Worm (Caenorhabditis elegans) whole organism, L1 larva: ENCODE results near the gene ced-2.
A peak's percentile ranks its signal among the peaks of the same experiment; 100 is the strongest.

Source experiments
- C04F5.9 ChIP-seq: sonication (generic microtip); optimal IDR thresholded peaks from 2 replicates; lab custom pipeline; 2016; ENCODE audit warnings: missing genetic modification characterization, missing compliant biosample characterization
- C16A3.4 ChIP-seq: fragments of 150-350 bp; optimal IDR thresholded peaks from 2 replicates; lab custom pipeline; 2014; ENCODE audit warnings: missing biosample characterization, missing genetic modification characterization
- C34B4.2 ChIP-seq: sonication (generic microtip); optimal IDR thresholded peaks from 2 replicates; lab custom pipeline; 2017; ENCODE audit warnings: mild to moderate bottlenecking, missing genetic modification characterization, missing compliant biosample characterization
- F16B12.6 ChIP-seq: fragments of 150-350 bp; optimal IDR thresholded peaks from 2 replicates; lab custom pipeline; 2014; ENCODE audit warnings: missing biosample characterization, missing genetic modification characterization
- aha-1 ChIP-seq: fragments of 150-350 bp; optimal IDR thresholded peaks from 2 replicates; lab custom pipeline; 2014; ENCODE audit warnings: missing biosample characterization, missing genetic modification characterization
- alr-1 ChIP-seq: fragments of 200-800 bp; sonication (Bioruptor generic); optimal IDR thresholded peaks from 2 replicates; lab custom pipeline; 2018; ENCODE audit warnings: borderline replicate concordance, mild to moderate bottlenecking, missing genetic modification characterization, missing compliant biosample characterization
- ama-1 ChIP-seq: fragments of 150-350 bp; optimal IDR thresholded peaks from 2 replicates; lab custom pipeline; 2014
- blmp-1 ChIP-seq: fragments of 150-350 bp; optimal IDR thresholded peaks from 2 replicates; lab custom pipeline; 2014; ENCODE audit warnings: missing biosample characterization, missing genetic modification characterization
- ceh-88 ChIP-seq: fragments of 200-800 bp; sonication (Bioruptor generic); IDR thresholded peaks from 2 replicates; pipeline ENCODE4 v1.3.6; 2022; ENCODE audit warnings: missing genetic modification characterization, missing compliant biosample characterization
- ces-1 ChIP-seq: fragments of 150-350 bp; optimal IDR thresholded peaks from 2 replicates; lab custom pipeline; 2014; ENCODE audit warnings: missing biosample characterization, missing genetic modification reagents, missing genetic modification characterization
- dsc-1 ChIP-seq: sonication (generic microtip); optimal IDR thresholded peaks from 2 replicates; lab custom pipeline; 2016; ENCODE audit warnings: mild to moderate bottlenecking, missing genetic modification characterization, missing compliant biosample characterization
- efl-1 ChIP-seq, 4 experiments: fragments of 150-350 bp; optimal IDR thresholded peaks in 3 of 4; peaks in 1 of 4; 1 replicate in 1 of 4; 2 replicates in 3 of 4; lab custom pipeline; 2014; ENCODE audit warnings: missing biosample characterization in 2 of 4, missing genetic modification characterization in 2 of 4, missing genetic modification reagents in 2 of 4
- efl-3 ChIP-seq: fragments of 200-800 bp; sonication (Bioruptor generic); optimal IDR thresholded peaks from 2 replicates; lab custom pipeline; 2018; ENCODE audit warnings: mild to moderate bottlenecking, missing genetic modification characterization, missing compliant biosample characterization
- egl-13 ChIP-seq: sonication (generic microtip); optimal IDR thresholded peaks from 2 replicates; lab custom pipeline; 2016; ENCODE audit warnings: missing genotype, missing genetic modification reagents, missing genetic modification characterization, missing compliant biosample characterization
- egl-27 ChIP-seq, 2 experiments: fragments of 150-350 bp in 1 of 2; sonication (generic microtip); optimal IDR thresholded peaks; 3 replicates each; lab custom pipeline; 2017 to 2018; ENCODE audit warnings: missing biosample characterization in 2 of 2, missing genetic modification characterization in 2 of 2, missing genetic modification reagents in 2 of 2
- elt-2 ChIP-seq: sonication (generic microtip); optimal IDR thresholded peaks from 2 replicates; lab custom pipeline; 2016; ENCODE audit warnings: missing genetic modification characterization, mild to moderate bottlenecking, inconsistent platforms, missing compliant biosample characterization, missing genetic modification reagents
- elt-3 ChIP-seq, 6 experiments: fragments of 150-350 bp in 1 of 6; sonication (generic microtip); optimal IDR thresholded peaks; 2 replicates each; lab custom pipeline; 2017 to 2018; ENCODE audit warnings: missing biosample characterization in 6 of 6, missing genetic modification characterization in 6 of 6, inconsistent platforms in 1 of 6
- ets-5 ChIP-seq: fragments of 200-800 bp; sonication (Bioruptor generic); IDR thresholded peaks from 2 replicates; pipeline ENCODE4 v1.3.6; 2022; ENCODE audit warnings: missing genetic modification characterization, missing compliant biosample characterization
- fkh-10 ChIP-seq: sonication (generic microtip); optimal IDR thresholded peaks from 2 replicates; lab custom pipeline; 2017; ENCODE audit warnings: missing biosample characterization, missing genetic modification reagents, missing genetic modification characterization
- fkh-8 ChIP-seq: sonication (generic microtip); optimal IDR thresholded peaks from 2 replicates; lab custom pipeline; 2016; ENCODE audit warnings: mild to moderate bottlenecking, missing genetic modification characterization, missing compliant biosample characterization
- grh-1 ChIP-seq: fragments of 200-800 bp; sonication (Bioruptor generic); IDR thresholded peaks from 2 replicates; pipeline ENCODE4 v1.3.6; 2022; ENCODE audit warnings: missing genetic modification reagents, missing genetic modification characterization, missing compliant biosample characterization
- hlh-17 ChIP-seq: fragments of 200-800 bp; sonication (Bioruptor generic); optimal IDR thresholded peaks from 2 replicates; lab custom pipeline; 2018; ENCODE audit warnings: missing genetic modification characterization, mild to moderate bottlenecking, missing compliant biosample characterization, moderate library complexity, borderline replicate concordance
- hpl-2 ChIP-seq: fragments of 150-350 bp; optimal IDR thresholded peaks from 2 replicates; lab custom pipeline; 2014; ENCODE audit warnings: missing biosample characterization, missing genetic modification reagents, missing genetic modification characterization
- irx-1 ChIP-seq: sonication (generic microtip); optimal IDR thresholded peaks from 2 replicates; lab custom pipeline; 2016; ENCODE audit warnings: missing genetic modification characterization, missing compliant biosample characterization
- isw-1 ChIP-seq: fragments of 200-800 bp; sonication (Bioruptor generic); IDR thresholded peaks from 2 replicates; pipeline ENCODE4 v1.3.6; 2022; ENCODE audit warnings: missing genetic modification characterization, missing compliant biosample characterization
- jun-1 ChIP-seq: fragments of 150-350 bp; optimal IDR thresholded peaks from 2 replicates; lab custom pipeline; 2014; ENCODE audit warnings: missing biosample characterization, missing genetic modification reagents, missing genetic modification characterization
- lin-14 ChIP-seq: fragments of 200-800 bp; sonication (Bioruptor generic); optimal IDR thresholded peaks from 2 replicates; lab custom pipeline; 2018; ENCODE audit warnings: mild to moderate bottlenecking, missing genetic modification characterization, moderate library complexity, missing compliant biosample characterization
- lin-15B ChIP-seq: fragments of 150-350 bp; sonication (generic microtip); optimal IDR thresholded peaks from 3 replicates; lab custom pipeline; 2014; ENCODE audit warnings: missing biosample characterization, missing genetic modification characterization
- lsy-2 ChIP-seq, 2 experiments: fragments of 150-350 bp; optimal IDR thresholded peaks; 2 replicates each; lab custom pipeline; 2014; ENCODE audit warnings: missing biosample characterization in 2 of 2, missing genetic modification characterization in 2 of 2
- mab-9 ChIP-seq: fragments of 200-800 bp; sonication (Bioruptor generic); IDR thresholded peaks from 2 replicates; pipeline ENCODE4 v1.3.6; 2022; ENCODE audit warnings: missing genetic modification reagents, missing genetic modification characterization, missing compliant biosample characterization
- nhr-11 ChIP-seq: fragments of 150-350 bp; optimal IDR thresholded peaks from 2 replicates; lab custom pipeline; 2014; ENCODE audit warnings: missing biosample characterization, missing genetic modification characterization
- nhr-20 ChIP-seq: sonication (generic microtip); optimal IDR thresholded peaks from 2 replicates; lab custom pipeline; 2016; ENCODE audit warnings: mild to moderate bottlenecking, missing genetic modification characterization, missing compliant biosample characterization
- nhr-71 ChIP-seq: sonication (generic microtip); optimal IDR thresholded peaks from 2 replicates; lab custom pipeline; 2016; ENCODE audit warnings: mild to moderate bottlenecking, missing genetic modification characterization, moderate library complexity, missing compliant biosample characterization
- nhr-76 ChIP-seq: sonication (generic microtip); optimal IDR thresholded peaks from 2 replicates; lab custom pipeline; 2017; ENCODE audit warnings: missing biosample characterization, missing genetic modification characterization
- nhr-77 ChIP-seq: fragments of 150-350 bp; optimal IDR thresholded peaks from 2 replicates; lab custom pipeline; 2014; ENCODE audit warnings: missing biosample characterization, missing genetic modification characterization
- nhr-85 ChIP-seq: sonication (generic microtip); peaks from one replicate; lab custom pipeline; 2016; ENCODE audit warnings: missing genetic modification characterization, inconsistent platforms, missing compliant biosample characterization
- pax-3 ChIP-seq: fragments of 200-800 bp; sonication (Bioruptor generic); optimal IDR thresholded peaks from 2 replicates; lab custom pipeline; 2018; ENCODE audit warnings: mild to moderate bottlenecking, missing genetic modification characterization, moderate library complexity, missing compliant biosample characterization
- pqm-1 ChIP-seq: sonication (generic microtip); optimal IDR thresholded peaks from 3 replicates; lab custom pipeline; 2017; ENCODE audit warnings: missing biosample characterization, missing genetic modification characterization
- rnt-1 ChIP-seq: sonication (generic microtip); optimal IDR thresholded peaks from 2 replicates; lab custom pipeline; 2016; ENCODE audit warnings: mild to moderate bottlenecking, missing genetic modification characterization, moderate library complexity, missing compliant biosample characterization
- snpc-4 ChIP-seq: fragments of 150-350 bp; optimal IDR thresholded peaks from 2 replicates; lab custom pipeline; 2014; ENCODE audit warnings: missing biosample characterization, missing genetic modification characterization
- snu-23 ChIP-seq: sonication (generic microtip); optimal IDR thresholded peaks from 2 replicates; lab custom pipeline; 2016; ENCODE audit warnings: missing genetic modification characterization, missing compliant biosample characterization
- sox-4 ChIP-seq: sonication (generic microtip); optimal IDR thresholded peaks from 2 replicates; lab custom pipeline; 2016; ENCODE audit warnings: missing genetic modification characterization, missing compliant biosample characterization
- sptf-1 ChIP-seq: fragments of 150-350 bp; optimal IDR thresholded peaks from 2 replicates; lab custom pipeline; 2014; ENCODE audit warnings: missing biosample characterization, missing genetic modification characterization
- sup-37 ChIP-seq: fragments of 200-800 bp; sonication (Bioruptor generic); optimal IDR thresholded peaks from 2 replicates; lab custom pipeline; 2018; ENCODE audit warnings: mild to moderate bottlenecking, missing genetic modification characterization, missing compliant biosample characterization
- swsn-7 ChIP-seq: sonication (generic microtip); optimal IDR thresholded peaks from 2 replicates; lab custom pipeline; 2016; ENCODE audit warnings: missing genetic modification characterization, missing compliant biosample characterization
- tlp-1 ChIP-seq: fragments of 150-350 bp; optimal IDR thresholded peaks from 2 replicates; lab custom pipeline; 2014; ENCODE audit warnings: missing biosample characterization, missing genetic modification characterization
- unc-130 ChIP-seq: fragments of 150-350 bp; optimal IDR thresholded peaks from 2 replicates; lab custom pipeline; 2017; ENCODE audit warnings: missing biosample characterization, missing genetic modification characterization, inconsistent platforms
- unc-98 ChIP-seq: fragments of 200-800 bp; sonication (Bioruptor generic); IDR thresholded peaks from 2 replicates; pipeline ENCODE4 v1.3.6; 2022; ENCODE audit warnings: missing genetic modification characterization, missing compliant biosample characterization
- xbp-1 ChIP-seq: sonication (generic microtip); optimal IDR thresholded peaks from 2 replicates; lab custom pipeline; 2016; ENCODE audit warnings: missing genetic modification characterization, missing compliant biosample characterization
- zag-1 ChIP-seq: fragments of 150-350 bp; optimal IDR thresholded peaks from 2 replicates; lab custom pipeline; 2014; ENCODE audit warnings: missing biosample characterization, missing genetic modification characterization
- zip-4 ChIP-seq: fragments of 200-800 bp; sonication (Bioruptor generic); optimal IDR thresholded peaks from 2 replicates; lab custom pipeline; 2018; ENCODE audit warnings: mild to moderate bottlenecking, missing genetic modification characterization, moderate library complexity, missing compliant biosample characterization

ced-2 gene

ce11 chrIV:1597018-1597417 lies at the start of gene ced-2:
Gene ced-2 (plus strand): TSS chrIV:1597318.
- TF ChIP-seq jun-1 (no peak), ceh-88 (GFP tag; lab: Robert Waterston, UW) (no peak), grh-1 (GFP tag; lab: Robert Waterston, UW) (no peak), elt-3 (tag; optimal IDR thresholded peaks at IDR 0.05; lab: Kevin White, UChicago) (no peak), egl-13 (tag; lab: Kevin White, UChicago) (no peak), isw-1 (no peak), egl-27 (tag; optimal IDR thresholded peaks at IDR 0.05; lab: Kevin White, UChicago) (no peak)

ce11 chrIV:1548457-1548861 lies 48.7 kb upstream of the ced-2 start, which contains the start of gene col-107:
Gene col-107 (plus strand): TSS chrIV:1548721.
- TF ChIP-seq hpl-2, result no peak
- no peak for TF ChIP-seq sup-37 (GFP tag; lab: Kevin White, UChicago)
- no peak for TF ChIP-seq ceh-88 (GFP tag; lab: Robert Waterston, UW)
- TF ChIP-seq xbp-1 (tag; lab: Kevin White, UChicago), result no peak
- no peak for TF ChIP-seq aha-1
- no peak for TF ChIP-seq zip-4 (GFP tag; lab: Kevin White, UChicago)
- TF ChIP-seq swsn-7 (tag; lab: Kevin White, UChicago), result no peak
- no peak for TF ChIP-seq nhr-11 (tag; lab: Kevin White, UChicago)
- no peak for TF ChIP-seq sptf-1 (tag; lab: Kevin White, UChicago)
- TF ChIP-seq irx-1 (tag; lab: Kevin White, UChicago), result no peak
- peak; percentile 35 for TF ChIP-seq lin-14 (GFP tag; lab: Kevin White, UChicago)
- no peak for TF ChIP-seq zag-1 (tag; lab: Kevin White, UChicago)
- no peak for TF ChIP-seq lin-15B (tag; lab: Kevin White, UChicago)
- TF ChIP-seq unc-130 (tag; lab: Kevin White, UChicago), result no peak
- TF ChIP-seq nhr-20 (tag; lab: Kevin White, UChicago), result peak; percentile 9
- peak; percentile 86 for TF ChIP-seq nhr-85 (tag; lab: Kevin White, UChicago)
- no peak for TF ChIP-seq C34B4.2 (tag; lab: Kevin White, UChicago)
- TF ChIP-seq nhr-77 (tag; lab: Kevin White, UChicago), result no peak
- no peak for TF ChIP-seq efl-1 (optimal IDR thresholded peaks at IDR 0.05; lab: Kevin White, UChicago)
- peak in 1 of 2 experiments; percentile 77 for TF ChIP-seq efl-1 (GFP tag; optimal IDR thresholded peaks at IDR 0.05 in 1 of 2; lab: Kevin White, UChicago)
- TF ChIP-seq fkh-10 (GFP tag; lab: Kevin White, UChicago), result no peak
- no peak for TF ChIP-seq nhr-76
- TF ChIP-seq mab-9, result no peak
- TF ChIP-seq elt-2, result no peak
- TF ChIP-seq ces-1 (GFP tag; lab: Kevin White, UChicago), result no peak
- TF ChIP-seq hlh-17, result no peak
- no peak for TF ChIP-seq pax-3
- TF ChIP-seq tlp-1 (tag; lab: Kevin White, UChicago), result no peak
- TF ChIP-seq elt-3 (tag; optimal IDR thresholded peaks at IDR 0.05; lab: Kevin White, UChicago), result no peak
- TF ChIP-seq nhr-71 (tag; lab: Kevin White, UChicago), result peak; percentile 1
- peak; percentile 9 for TF ChIP-seq snu-23 (GFP tag; lab: Kevin White, UChicago)
- TF ChIP-seq isw-1, result no peak
- TF ChIP-seq efl-3 (GFP tag; lab: Kevin White, UChicago), result no peak
- peak; percentile 32 for TF ChIP-seq blmp-1 (tag; lab: Kevin White, UChicago)
- no peak for TF ChIP-seq alr-1 (tag; lab: Kevin White, UChicago)
- TF ChIP-seq fkh-8 (tag; lab: Kevin White, UChicago), result no peak
- TF ChIP-seq ets-5 (GFP tag; lab: Robert Waterston, UW), result no peak
- TF ChIP-seq sox-4 (tag; lab: Kevin White, UChicago), result no peak
- TF ChIP-seq dsc-1 (tag; lab: Kevin White, UChicago), result no peak
- no peak for TF ChIP-seq jun-1
- TF ChIP-seq snpc-4 (tag; lab: Kevin White, UChicago), result no peak
- TF ChIP-seq F16B12.6, result no peak
- no peak for TF ChIP-seq C04F5.9
- no peak for TF ChIP-seq C16A3.4 (tag; lab: Kevin White, UChicago)
- TF ChIP-seq lsy-2 (tag; optimal IDR thresholded peaks at IDR 0.05; lab: Kevin White, UChicago), result no peak
- TF ChIP-seq unc-98 (GFP tag; lab: Robert Waterston, UW), result no peak
- peak; percentile 25 for TF ChIP-seq ama-1 (lab: Kevin White, UChicago)
- TF ChIP-seq pqm-1, result no peak
- TF ChIP-seq rnt-1 (tag; lab: Kevin White, UChicago), result peak; percentile 22
